Worm (Caenorhabditis elegans) whole organism, L1 larva: ENCODE measurements around the gene tin-10.

Experiments used
- aha-1 ChIP-seq: fragments of 150-350 bp; optimal IDR thresholded peaks from 2 replicates; lab custom pipeline; 2014; ENCODE audit warnings: missing biosample characterization, missing genetic modification characterization
- blmp-1 ChIP-seq: fragments of 150-350 bp; optimal IDR thresholded peaks from 2 replicates; lab custom pipeline; 2014; ENCODE audit warnings: missing biosample characterization, missing genetic modification characterization
- ceh-82 ChIP-seq, 3 experiments: fragments of 150-350 bp in 1 of 3; sonication (generic microtip) in 2 of 3; optimal IDR thresholded peaks; 2 replicates each; lab custom pipeline; 2014 to 2017; ENCODE audit warnings: missing biosample characterization in 3 of 3, missing genetic modification characterization in 3 of 3
- lin-13 ChIP-seq: fragments of 150-350 bp; optimal IDR thresholded peaks from 2 replicates; lab custom pipeline; 2014; ENCODE audit warnings: missing biosample characterization, missing genetic modification reagents, missing genetic modification characterization
- lin-39 ChIP-seq: fragments of 150-350 bp; optimal IDR thresholded peaks from 2 replicates; lab custom pipeline; 2014; ENCODE audit warnings: missing biosample characterization, missing genetic modification reagents, missing genetic modification characterization
- mdl-1 ChIP-seq, 2 experiments: fragments of 150-350 bp; optimal IDR thresholded peaks; 2 replicates each; lab custom pipeline; 2014 to 2017; ENCODE audit warnings: missing biosample characterization in 2 of 2, missing genetic modification characterization in 2 of 2, inconsistent platforms in 1 of 2
- mep-1 ChIP-seq: fragments of 150-350 bp; optimal IDR thresholded peaks from 2 replicates; lab custom pipeline; 2014; ENCODE audit warnings: missing biosample characterization, missing genetic modification characterization
- nhr-12 ChIP-seq: sonication (generic microtip); optimal IDR thresholded peaks from 2 replicates; lab custom pipeline; 2017; ENCODE audit warnings: missing biosample characterization, missing genetic modification characterization
- nhr-76 ChIP-seq: sonication (generic microtip); optimal IDR thresholded peaks from 2 replicates; lab custom pipeline; 2017; ENCODE audit warnings: missing biosample characterization, missing genetic modification characterization
- nhr-77 ChIP-seq: fragments of 150-350 bp; optimal IDR thresholded peaks from 2 replicates; lab custom pipeline; 2014; ENCODE audit warnings: missing biosample characterization, missing genetic modification characterization
- snpc-4 ChIP-seq: fragments of 150-350 bp; optimal IDR thresholded peaks from 2 replicates; lab custom pipeline; 2014; ENCODE audit warnings: missing biosample characterization, missing genetic modification characterization

DNA sequence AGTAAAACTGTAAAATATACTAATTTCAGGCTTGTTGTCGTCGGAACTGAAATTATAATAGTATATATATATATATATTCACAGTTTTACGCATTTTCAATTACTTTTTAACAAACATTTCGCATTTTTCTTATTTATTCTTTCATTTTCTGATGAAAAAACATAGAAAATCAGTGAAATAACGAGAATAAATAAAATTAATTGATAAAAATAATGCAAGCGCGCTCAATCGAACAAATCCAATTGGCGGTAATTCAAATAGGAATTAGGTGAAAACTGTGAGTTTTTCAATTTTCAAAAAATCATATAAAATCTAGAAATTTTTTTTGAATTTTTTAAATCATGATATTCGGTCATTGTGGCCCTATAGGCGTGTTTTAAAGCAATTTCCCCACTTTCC lies 7.5 kb upstream of the tin-10 start:
- TF ChIP-seq ceh-82 (tag; optimal IDR thresholded peaks at IDR 0.05; lab: Kevin White, UChicago), result no peak
- no peak for TF ChIP-seq lin-13 (GFP tag; lab: Kevin White, UChicago)
- TF ChIP-seq aha-1 (tag; lab: Kevin White, UChicago), result no peak
- TF ChIP-seq nhr-77 (tag; lab: Kevin White, UChicago), result no peak
- TF ChIP-seq lin-39 (tag; lab: Kevin White, UChicago), result no peak
- no peak for TF ChIP-seq mdl-1 (tag; optimal IDR thresholded peaks at IDR 0.05; lab: Kevin White, UChicago)
- no peak for TF ChIP-seq mep-1 (tag; lab: Kevin White, UChicago)
- TF ChIP-seq snpc-4, result no peak
- TF ChIP-seq blmp-1 (tag; lab: Kevin White, UChicago), result no peak
- no peak for TF ChIP-seq nhr-76 (tag; lab: Kevin White, UChicago)
- TF ChIP-seq nhr-12 (tag; lab: Kevin White, UChicago), result no peak
